Comparison of ENCODE assay signal across 4 worm cellular contexts in the genomic region with DNA sequence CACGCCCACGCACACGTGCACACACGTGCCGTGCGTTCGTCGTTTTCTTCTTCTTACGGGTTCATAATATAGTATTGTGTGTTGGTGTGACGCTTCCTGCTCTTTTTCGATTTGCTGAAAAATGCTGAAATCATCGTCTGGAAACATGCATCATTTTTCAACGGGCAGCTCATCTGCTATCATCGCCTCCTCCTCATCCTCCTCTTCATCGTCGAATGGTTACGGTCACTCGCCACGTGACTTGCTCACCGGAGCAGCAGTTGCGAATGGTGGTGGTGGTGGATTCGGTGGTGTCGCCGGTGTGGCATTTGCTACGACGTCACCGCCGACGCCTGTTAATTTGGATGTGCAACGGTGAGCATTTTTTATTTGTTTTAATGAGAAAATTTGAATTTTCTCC.
TF ChIP-seq lines count a peak whose summit lies in the region.

No protein-coding gene starts in this region.

TF ChIP-seq in whole organism, L3 larva, 47 proteins besides CTCF, POLR2A, EP300 and RAD21:
- no peak for TF ChIP-seq nhr-23 (tag; optimal IDR thresholded peaks at IDR 0.05; lab: Kevin White, UChicago)
- TF ChIP-seq elt-1 (tag; optimal IDR thresholded peaks at IDR 0.05; lab: Kevin White, UChicago): no peak
- no peak for TF ChIP-seq egl-27 (tag; optimal IDR thresholded peaks at IDR 0.05; lab: Kevin White, UChicago)
- TF ChIP-seq ama-1 (optimal IDR thresholded peaks at IDR 0.05; lab: Kevin White, UChicago): peak; percentile 15

TF ChIP-seq in whole organism, L4 larva, 104 proteins besides CTCF, POLR2A, EP300 and RAD21:
- TF ChIP-seq hlh-30 (tag; optimal IDR thresholded peaks at IDR 0.05; lab: Kevin White, UChicago; ENCODE audit: insufficient read depth) (peak; percentile 24), mxl-3 (GFP tag; optimal IDR thresholded peaks at IDR 0.05; lab: Kevin White, UChicago) (peak; percentile 22), hif-1 (tag; optimal IDR thresholded peaks at IDR 0.05; lab: Kevin White, UChicago) (peak in 1 of 2 experiments; percentile 9), dmd-6 (GFP tag; IDR thresholded peaks at IDR 0.05; lab: Robert Waterston, UW) (0 out of 2 replicates have a peak, but pooled peaks have one; percentile 12), F26F4.8 (GFP tag; conservative IDR thresholded peaks at IDR 0.05; lab: Robert Waterston, UW) (0 out of 2 replicates have a peak, but pooled peaks have one; percentile 20), set-16 (GFP tag; IDR thresholded peaks at IDR 0.05; lab: Robert Waterston, UW) (peak; percentile 38; the same call in 1 of the 2 replicates), F49E8.2 (tag; optimal IDR thresholded peaks at IDR 0.05; lab: Kevin White, UChicago; ENCODE audit: borderline replicate concordance) (no peak), daf-19 (GFP tag; conservative IDR thresholded peaks at IDR 0.05; lab: Robert Waterston, UW) (no peak), Y5F2A.4 (GFP tag; optimal IDR thresholded peaks at IDR 0.05; lab: Kevin White, UChicago) (no peak), tra-1 (GFP tag; IDR thresholded peaks at IDR 0.05; lab: Robert Waterston, UW) (no peak), unc-62 (GFP tag; optimal IDR thresholded peaks at IDR 0.05 in 1 of 2; lab: Kevin White, UChicago) (peak in 1 of 2 experiments; percentile 19), unc-62 (tag; optimal IDR thresholded peaks at IDR 0.05; lab: Kevin White, UChicago) (no peak), php-3 (GFP tag; IDR thresholded peaks at IDR 0.05; lab: Robert Waterston, UW) (0 out of 2 replicates have a peak, but pooled peaks have one; percentile 8), madf-5 (GFP tag; IDR thresholded peaks at IDR 0.05; lab: Robert Waterston, UW) (no peak), Y105C5A.15 (GFP tag; IDR thresholded peaks at IDR 0.05; lab: Robert Waterston, UW) (0 out of 2 replicates have a peak, but pooled peaks have one; percentile 33)

TF ChIP-seq in whole organism, late embryonic, 69 proteins besides CTCF, POLR2A, EP300 and RAD21:
- TF ChIP-seq hlh-30 (tag; optimal IDR thresholded peaks at IDR 0.05; lab: Kevin White, UChicago; ENCODE audit: insufficient read depth): peak; percentile 45
- no peak for TF ChIP-seq ama-1 (optimal IDR thresholded peaks at IDR 0.05; lab: Kevin White, UChicago)

TF ChIP-seq in whole organism, young adult, 124 proteins besides CTCF, POLR2A, EP300 and RAD21:
- no peak for TF ChIP-seq dpl-1 (GFP tag; optimal IDR thresholded peaks at IDR 0.05; lab: Kevin White, UChicago)
- peak; percentile 17 for TF ChIP-seq chd-7 (tag; optimal IDR thresholded peaks at IDR 0.05; lab: Kevin White, UChicago)
- no peak for TF ChIP-seq pbrm-1 (GFP tag; IDR thresholded peaks at IDR 0.05; lab: Robert Waterston, UW)
- TF ChIP-seq egl-44 (GFP tag; IDR thresholded peaks at IDR 0.05; lab: Robert Waterston, UW): 0 out of 2 replicates have a peak, but pooled peaks have one; percentile 51
- no peak for TF ChIP-seq cebp-1 (GFP tag; IDR thresholded peaks at IDR 0.05; lab: Robert Waterston, UW)
- peak; percentile 28 for TF ChIP-seq cebp-1 (tag; optimal IDR thresholded peaks at IDR 0.05; lab: Kevin White, UChicago)
- peak; percentile 20 for TF ChIP-seq ztf-26 (tag; optimal IDR thresholded peaks at IDR 0.05; lab: Kevin White, UChicago)
- TF ChIP-seq tlf-1 (GFP tag; optimal IDR thresholded peaks at IDR 0.05; lab: Kevin White, UChicago): no peak
- TF ChIP-seq nfya-1 (tag; optimal IDR thresholded peaks at IDR 0.05; lab: Kevin White, UChicago; ENCODE audit: borderline replicate concordance, insufficient read depth): no peak
- no peak for TF ChIP-seq mxl-1 (tag; optimal IDR thresholded peaks at IDR 0.05; lab: Kevin White, UChicago)
- no peak for TF ChIP-seq lin-40 (tag; optimal IDR thresholded peaks at IDR 0.05; lab: Kevin White, UChicago)
- TF ChIP-seq nhr-179 (tag; optimal IDR thresholded peaks at IDR 0.05; lab: Kevin White, UChicago): no peak
- TF ChIP-seq attf-5 (GFP tag; optimal IDR thresholded peaks at IDR 0.05; lab: Kevin White, UChicago): peak; percentile 10
- no peak for TF ChIP-seq T07F8.4 (tag; optimal IDR thresholded peaks at IDR 0.05; lab: Kevin White, UChicago)
- TF ChIP-seq nhr-120 (GFP tag; IDR thresholded peaks at IDR 0.05; lab: Robert Waterston, UW): no peak
- TF ChIP-seq Y95B8A.8 (GFP tag; IDR thresholded peaks at IDR 0.05; lab: Robert Waterston, UW): 0 out of 2 replicates have a peak, but pooled peaks have one; percentile 20
- TF ChIP-seq madf-3 (GFP tag; IDR thresholded peaks at IDR 0.05; lab: Robert Waterston, UW): 0 out of 2 replicates have a peak, but pooled peaks have one; percentile 12
- peak; percentile 7 for TF ChIP-seq repo-1 (tag; optimal IDR thresholded peaks at IDR 0.05; lab: Kevin White, UChicago)
- no peak for TF ChIP-seq ZK185.1 (tag; optimal IDR thresholded peaks at IDR 0.05; lab: Kevin White, UChicago; ENCODE audit: poor library complexity, severe bottlenecking)
- no peak for TF ChIP-seq rpc-1 (optimal IDR thresholded peaks at IDR 0.05; lab: Kevin White, UChicago)
- no peak for TF ChIP-seq rpc-1 (tag; optimal IDR thresholded peaks at IDR 0.05; lab: Kevin White, UChicago)
- peak; percentile 6 for TF ChIP-seq tbp1 (GFP tag; optimal IDR thresholded peaks at IDR 0.05; lab: Kevin White, UChicago)
- TF ChIP-seq C17E4.6 (GFP tag; IDR thresholded peaks at IDR 0.05; lab: Robert Waterston, UW): no peak
- no peak for TF ChIP-seq ets-4 (GFP tag; optimal IDR thresholded peaks at IDR 0.05; lab: Kevin White, UChicago)
- no peak for TF ChIP-seq sdz-38 (tag; optimal IDR thresholded peaks at IDR 0.05; lab: Kevin White, UChicago)
- 0 out of 2 replicates have a peak, but pooled peaks have one; percentile 36 for TF ChIP-seq dox-1 (GFP tag; IDR thresholded peaks at IDR 0.05; lab: Robert Waterston, UW)
- no peak for TF ChIP-seq F10E7.11 (tag; optimal IDR thresholded peaks at IDR 0.05; lab: Kevin White, UChicago)
- no peak for TF ChIP-seq ztf-28 (GFP tag; IDR thresholded peaks at IDR 0.05; lab: Robert Waterston, UW)
- TF ChIP-seq zfh-2 (GFP tag; conservative IDR thresholded peaks at IDR 0.05; lab: Robert Waterston, UW): peak; percentile 58; the same call in 1 of the 2 replicates
- TF ChIP-seq F23B12.7 (tag; optimal IDR thresholded peaks at IDR 0.05; lab: Kevin White, UChicago; ENCODE audit: insufficient read depth): no peak
- TF ChIP-seq ztf-22 (GFP tag; optimal IDR thresholded peaks at IDR 0.05; lab: Kevin White, UChicago): peak; percentile 5
- no peak for TF ChIP-seq gei-17 (GFP tag; optimal IDR thresholded peaks at IDR 0.05; lab: Kevin White, UChicago)
